Worm (Caenorhabditis elegans) whole organism, L4 larva: ENCODE data around the gene Y108G3AL.2.

ENCODE experiments used
- F49E8.2 ChIP-seq: sonication (generic microtip); optimal IDR thresholded peaks from 2 replicates; lab custom pipeline; 2016; ENCODE audit warnings: missing compliant biosample characterization, mild to moderate bottlenecking, missing genetic modification characterization, borderline replicate concordance
- ceh-32 ChIP-seq: sonication (generic microtip); optimal IDR thresholded peaks from 2 replicates; lab custom pipeline; 2016; ENCODE audit warnings: mild to moderate bottlenecking, missing genetic modification characterization, missing compliant biosample characterization; ENCODE audit not compliant: poor library complexity
- daf-19 ChIP-seq: fragments of 200-800 bp; sonication (Bioruptor generic); conservative IDR thresholded peaks from 2 replicates; pipeline ENCODE4 v1.3.6; 2022; ENCODE audit warnings: missing genetic modification characterization, missing compliant biosample characterization
- dmd-8 ChIP-seq: fragments of 200-800 bp; sonication (Bioruptor generic); IDR thresholded peaks from 2 replicates; pipeline ENCODE4 v1.3.6; 2022; ENCODE audit warnings: missing genetic modification characterization, missing compliant biosample characterization
- saeg-2 ChIP-seq: fragments of 200-800 bp; sonication (Bioruptor generic); IDR thresholded peaks from 2 replicates; pipeline ENCODE4 v1.3.6; 2022; ENCODE audit warnings: missing genetic modification reagents, missing genetic modification characterization, missing compliant biosample characterization

DNA sequence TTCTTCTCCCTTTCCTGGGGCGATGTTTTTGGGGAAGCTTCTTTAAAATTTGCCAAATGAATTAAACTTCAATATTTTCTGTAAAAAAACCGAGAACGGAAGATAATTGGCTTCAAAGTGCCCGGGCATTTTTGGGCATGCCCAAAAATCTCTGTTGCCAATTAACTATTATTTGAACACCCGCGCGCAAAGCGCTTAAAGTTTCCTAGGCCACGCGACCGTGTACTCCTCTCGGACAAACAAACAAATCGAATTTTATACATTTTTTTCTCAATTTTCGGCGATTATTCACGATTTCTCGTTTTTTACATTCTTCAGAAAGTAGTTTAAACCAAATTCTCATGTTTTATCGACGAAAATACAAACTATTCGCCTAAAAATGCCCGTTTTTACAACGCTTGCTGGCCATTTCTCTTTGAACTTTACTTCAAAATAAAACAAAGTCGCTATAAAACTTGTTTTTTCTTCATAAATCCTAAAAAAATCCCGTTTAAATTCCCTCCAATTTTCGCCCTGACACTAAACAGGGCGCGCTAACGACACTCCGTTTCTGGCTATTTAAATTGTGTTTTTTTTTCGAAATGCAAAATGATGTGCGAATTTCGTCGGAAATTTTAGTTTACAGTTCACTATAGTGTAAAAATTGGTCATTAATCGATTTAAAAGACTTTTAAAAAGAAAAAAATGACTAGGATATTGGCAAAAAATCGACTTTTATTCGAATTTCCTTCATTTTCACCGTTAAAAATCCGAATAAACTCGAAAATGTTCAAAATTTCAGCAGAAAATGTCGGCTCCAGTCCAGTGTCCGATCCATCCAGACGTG lies 10.5 kb upstream of the Y108G3AL.2 start, which contains the start of gene ttb-1:
- TF ChIP-seq dmd-8 (no peak), F49E8.2 (tag; lab: Kevin White, UChicago) (no peak), daf-19 (no peak), ceh-32 (tag; lab: Kevin White, UChicago) (no peak), saeg-2 (GFP tag; lab: Robert Waterston, UW) (no peak)
